Worm (Caenorhabditis elegans) whole organism, late embryonic: ENCODE measurements around the gene ugt-41.

Experiments used
- C38D4.7 ChIP-seq: fragments of 200-800 bp; sonication (Bioruptor generic); optimal IDR thresholded peaks from 2 replicates; lab custom pipeline; 2018; ENCODE audit warnings: mild to moderate bottlenecking, missing genetic modification characterization, moderate library complexity, missing compliant biosample characterization
- F13H6.1 ChIP-seq: sonication (generic microtip); optimal IDR thresholded peaks from 2 replicates; lab custom pipeline; 2016; ENCODE audit warnings: missing genetic modification characterization, missing compliant biosample characterization
- T23F11.4 ChIP-seq: fragments of 200-800 bp; sonication (Bioruptor generic); optimal IDR thresholded peaks from 2 replicates; lab custom pipeline; 2018; ENCODE audit warnings: mild to moderate bottlenecking, missing genetic modification characterization, missing compliant biosample characterization
- Y22D7AL.16 ChIP-seq: sonication (generic microtip); optimal IDR thresholded peaks from 2 replicates; lab custom pipeline; 2016; ENCODE audit warnings: missing genetic modification characterization, missing compliant biosample characterization
- ahr-1 ChIP-seq: sonication (generic microtip); optimal IDR thresholded peaks from 2 replicates; lab custom pipeline; 2016; ENCODE audit warnings: missing genetic modification characterization, missing compliant biosample characterization
- ama-1 ChIP-seq: fragments of 150-350 bp; optimal IDR thresholded peaks from 2 replicates; lab custom pipeline; 2014
- ceh-18 ChIP-seq: sonication (generic microtip); optimal IDR thresholded peaks from 2 replicates; lab custom pipeline; 2016; ENCODE audit warnings: missing genetic modification characterization, missing compliant biosample characterization
- ceh-19 ChIP-seq: fragments of 200-800 bp; sonication (Bioruptor generic); optimal IDR thresholded peaks from 2 replicates; lab custom pipeline; 2018; ENCODE audit warnings: mild to moderate bottlenecking, missing genetic modification characterization, missing compliant biosample characterization
- ceh-2 ChIP-seq: sonication (generic microtip); optimal IDR thresholded peaks from 2 replicates; lab custom pipeline; 2016; ENCODE audit warnings: missing genotype, missing genetic modification characterization, missing compliant biosample characterization
- ceh-22 ChIP-seq: sonication (generic microtip); optimal IDR thresholded peaks from 2 replicates; lab custom pipeline; 2017; ENCODE audit warnings: missing biosample characterization, missing genetic modification characterization
- ceh-30 ChIP-seq: fragments of 150-350 bp; optimal IDR thresholded peaks from 2 replicates; lab custom pipeline; 2014; ENCODE audit warnings: missing biosample characterization, missing genetic modification characterization
- ceh-31 ChIP-seq: sonication (generic microtip); optimal IDR thresholded peaks from 2 replicates; lab custom pipeline; 2016; ENCODE audit warnings: missing genetic modification characterization, missing compliant biosample characterization
- ceh-48 ChIP-seq: sonication (generic microtip); optimal IDR thresholded peaks from 2 replicates; lab custom pipeline; 2016; ENCODE audit warnings: missing genetic modification characterization, inconsistent platforms, missing compliant biosample characterization
- ceh-6 ChIP-seq: fragments of 200-800 bp; sonication (Bioruptor generic); optimal IDR thresholded peaks from 2 replicates; lab custom pipeline; 2018; ENCODE audit warnings: mild to moderate bottlenecking, missing genetic modification characterization, missing compliant biosample characterization
- ceh-9 ChIP-seq: sonication (generic microtip); optimal IDR thresholded peaks from 2 replicates; lab custom pipeline; 2016; ENCODE audit warnings: mild to moderate bottlenecking, missing genetic modification characterization, inconsistent platforms, missing compliant biosample characterization
- che-1 ChIP-seq: sonication (generic microtip); optimal IDR thresholded peaks from 2 replicates; lab custom pipeline; 2016; ENCODE audit warnings: mild to moderate bottlenecking, missing genetic modification characterization, missing compliant biosample characterization
- dve-1 ChIP-seq: sonication (generic microtip); optimal IDR thresholded peaks from 2 replicates; lab custom pipeline; 2017; ENCODE audit warnings: antibody characterized with exemption, mild to moderate bottlenecking, missing genetic modification characterization, missing compliant biosample characterization
- elt-4 ChIP-seq: sonication (generic microtip); optimal IDR thresholded peaks from 2 replicates; lab custom pipeline; 2016; ENCODE audit warnings: missing genetic modification characterization, missing compliant biosample characterization
- ets-4 ChIP-seq: sonication (generic microtip); optimal IDR thresholded peaks from 2 replicates; lab custom pipeline; 2016; ENCODE audit warnings: missing genetic modification characterization, missing compliant biosample characterization
- hlh-30 ChIP-seq: sonication (generic microtip); optimal IDR thresholded peaks from 2 replicates; lab custom pipeline; 2017; ENCODE audit warnings: antibody characterized with exemption, missing genetic modification characterization, missing compliant biosample characterization; ENCODE audit not compliant: insufficient read depth
- hlh-6 ChIP-seq: sonication (generic microtip); optimal IDR thresholded peaks from 2 replicates; lab custom pipeline; 2016; ENCODE audit warnings: missing genotype, missing genetic modification characterization, missing compliant biosample characterization
- hlh-8 ChIP-seq: sonication (generic microtip); optimal IDR thresholded peaks from 2 replicates; lab custom pipeline; 2016; ENCODE audit warnings: missing genotype, missing genetic modification characterization, missing compliant biosample characterization
- lin-11 ChIP-seq: fragments of 200-800 bp; sonication (Bioruptor generic); optimal IDR thresholded peaks from 2 replicates; lab custom pipeline; 2018; ENCODE audit warnings: mild to moderate bottlenecking, missing genetic modification characterization, missing compliant biosample characterization
- nfya-1 ChIP-seq: sonication (generic microtip); optimal IDR thresholded peaks from 2 replicates; lab custom pipeline; 2017; ENCODE audit warnings: missing genetic modification characterization, mild to moderate bottlenecking, missing compliant biosample characterization, antibody characterized with exemption, moderate library complexity
- nhr-11 ChIP-seq: fragments of 150-350 bp; optimal IDR thresholded peaks from 2 replicates; lab custom pipeline; 2014; ENCODE audit warnings: missing biosample characterization, missing genetic modification characterization
- odd-2 ChIP-seq: sonication (generic microtip); optimal IDR thresholded peaks from 2 replicates; lab custom pipeline; 2017; ENCODE audit warnings: antibody characterized with exemption, mild to moderate bottlenecking, missing genetic modification characterization, missing compliant biosample characterization
- pat-9 ChIP-seq: fragments of 200-800 bp; sonication (Bioruptor generic); optimal IDR thresholded peaks from 2 replicates; lab custom pipeline; 2018; ENCODE audit warnings: mild to moderate bottlenecking, missing genetic modification characterization, moderate library complexity, missing compliant biosample characterization
- pha-2 ChIP-seq: sonication (generic microtip); optimal IDR thresholded peaks from 2 replicates; lab custom pipeline; 2017; ENCODE audit warnings: mild to moderate bottlenecking, missing genetic modification characterization, missing compliant biosample characterization
- pha-4 ChIP-seq: fragments of 150-350 bp; optimal IDR thresholded peaks from 2 replicates; lab custom pipeline; 2018; ENCODE audit warnings: missing biosample characterization, missing genetic modification reagents, missing genetic modification characterization
- pros-1 ChIP-seq: fragments of 150-350 bp; optimal IDR thresholded peaks from 2 replicates; lab custom pipeline; 2014; ENCODE audit warnings: missing biosample characterization, missing genetic modification reagents, missing genetic modification characterization
- ref-2 ChIP-seq: sonication (generic microtip); optimal IDR thresholded peaks from 2 replicates; lab custom pipeline; 2016; ENCODE audit warnings: missing genetic modification characterization, missing compliant biosample characterization
- sdc-2 ChIP-seq: sonication (generic microtip); optimal IDR thresholded peaks from 2 replicates; lab custom pipeline; 2016; ENCODE audit warnings: missing genotype, missing genetic modification characterization, missing compliant biosample characterization
- sox-2 ChIP-seq: fragments of 200-800 bp; sonication (Bioruptor generic); IDR thresholded peaks from 2 replicates; pipeline ENCODE4 v1.3.6; 2022; ENCODE audit warnings: missing genetic modification reagents, missing genetic modification characterization, missing compliant biosample characterization
- sox-4 ChIP-seq: sonication (generic microtip); optimal IDR thresholded peaks from 2 replicates; lab custom pipeline; 2017; ENCODE audit warnings: mild to moderate bottlenecking, missing genetic modification characterization, inconsistent platforms, missing compliant biosample characterization
- syd-9 ChIP-seq: sonication (generic microtip); optimal IDR thresholded peaks from 2 replicates; lab custom pipeline; 2016; ENCODE audit warnings: mild to moderate bottlenecking, missing genetic modification characterization, moderate library complexity, missing compliant biosample characterization
- tbx-2 ChIP-seq: sonication (generic microtip); optimal IDR thresholded peaks from 2 replicates; lab custom pipeline; 2016; ENCODE audit warnings: missing genetic modification characterization, missing compliant biosample characterization
- unc-42 ChIP-seq: sonication (generic microtip); optimal IDR thresholded peaks from 2 replicates; lab custom pipeline; 2016; ENCODE audit warnings: missing genotype, missing genetic modification characterization, missing compliant biosample characterization
- unc-55 ChIP-seq: sonication (generic microtip); optimal IDR thresholded peaks from 2 replicates; lab custom pipeline; 2017; ENCODE audit warnings: missing biosample characterization, missing genetic modification reagents, missing genetic modification characterization
- zip-5 ChIP-seq: sonication (generic microtip); optimal IDR thresholded peaks from 2 replicates; lab custom pipeline; 2016; ENCODE audit warnings: missing genetic modification characterization, missing compliant biosample characterization

Gene ugt-41

ce11 chrV:7129460-7129859 lies 33.9 kb downstream of the ugt-41 start, which contains the start of gene T01C4.8:
Gene T01C4.8 (minus strand): TSS chrV:7129560.
- TF ChIP-seq ceh-19 (no peak), pha-4 (tag; lab: Kevin White, UChicago) (no peak), odd-2 (tag; lab: Kevin White, UChicago) (no peak), ceh-48 (tag; lab: Kevin White, UChicago) (no peak), ceh-22 (tag; lab: Kevin White, UChicago) (no peak), T23F11.4 (GFP tag; lab: Kevin White, UChicago) (no peak), ama-1 (no peak), hlh-8 (tag; lab: Kevin White, UChicago) (no peak), ahr-1 (tag; lab: Kevin White, UChicago) (no peak), che-1 (tag; lab: Kevin White, UChicago) (no peak), elt-4 (tag; lab: Kevin White, UChicago) (no peak), ceh-31 (no peak), dve-1 (tag; lab: Kevin White, UChicago) (no peak), hlh-6 (tag; lab: Kevin White, UChicago) (no peak), unc-42 (tag; lab: Kevin White, UChicago) (no peak), pat-9 (tag; lab: Kevin White, UChicago) (no peak), ets-4 (tag; lab: Kevin White, UChicago) (no peak)
- TF ChIP-seq, all 69 proteins: peak for 0

- TF ChIP-seq unc-55 = no peak
- no peak for TF ChIP-seq nhr-11 (tag; lab: Kevin White, UChicago)
- TF ChIP-seq ceh-18 (tag; lab: Kevin White, UChicago) = no peak
- no peak for TF ChIP-seq lin-11 (tag; lab: Kevin White, UChicago)
- TF ChIP-seq pat-9 (tag; lab: Kevin White, UChicago) = no peak
- no peak for TF ChIP-seq F13H6.1 (tag; lab: Kevin White, UChicago)
- no peak for TF ChIP-seq pha-2 (tag; lab: Kevin White, UChicago)
- no peak for TF ChIP-seq syd-9 (tag; lab: Kevin White, UChicago)
- TF ChIP-seq ceh-30 (tag; lab: Kevin White, UChicago) = no peak
- no peak for TF ChIP-seq hlh-30
- no peak for TF ChIP-seq nfya-1 (tag; lab: Kevin White, UChicago)
- no peak for TF ChIP-seq Y22D7AL.16
- TF ChIP-seq sdc-2 (tag; lab: Kevin White, UChicago) = no peak
- no peak for TF ChIP-seq ceh-9
- TF ChIP-seq zip-5 (tag; lab: Kevin White, UChicago) = no peak
Observed at ce11 chrV:7123979-7124378, 39.4 kb downstream of the ugt-41 start.

ce11 chrV:7123188-7123708 lies 40.1 kb downstream of the ugt-41 start, which contains the start of gene lmd-5:
Gene lmd-5 (plus strand): TSS chrV:7123658.
- TF ChIP-seq sdc-2 (tag; lab: Kevin White, UChicago) (no peak), ets-4 (tag; lab: Kevin White, UChicago) (no peak), hlh-6 (tag; lab: Kevin White, UChicago) (no peak), ceh-2 (tag; lab: Kevin White, UChicago) (no peak), C38D4.7 (GFP tag; lab: Kevin White, UChicago) (no peak), pat-9 (tag; lab: Kevin White, UChicago) (no peak), unc-42 (tag; lab: Kevin White, UChicago) (no peak), ceh-31 (no peak), tbx-2 (no peak), ceh-6 (no peak), ceh-22 (tag; lab: Kevin White, UChicago) (no peak), sox-4 (tag; lab: Kevin White, UChicago) (no peak), nhr-11 (tag; lab: Kevin White, UChicago) (no peak), lin-11 (tag; lab: Kevin White, UChicago) (no peak), pros-1 (tag; lab: Kevin White, UChicago) (no peak), ceh-48 (tag; lab: Kevin White, UChicago) (no peak), sox-2 (GFP tag; lab: Robert Waterston, UW) (no peak), ref-2 (no peak), odd-2 (tag; lab: Kevin White, UChicago) (no peak)
- TF ChIP-seq, all 69 proteins: peak for 0
